Worm (Caenorhabditis elegans): Measurements from ENCODE around the gene cog-1.
A peak's percentile ranks its signal among the peaks of the same experiment; 100 is the strongest.

The cog-1 gene

DNA sequence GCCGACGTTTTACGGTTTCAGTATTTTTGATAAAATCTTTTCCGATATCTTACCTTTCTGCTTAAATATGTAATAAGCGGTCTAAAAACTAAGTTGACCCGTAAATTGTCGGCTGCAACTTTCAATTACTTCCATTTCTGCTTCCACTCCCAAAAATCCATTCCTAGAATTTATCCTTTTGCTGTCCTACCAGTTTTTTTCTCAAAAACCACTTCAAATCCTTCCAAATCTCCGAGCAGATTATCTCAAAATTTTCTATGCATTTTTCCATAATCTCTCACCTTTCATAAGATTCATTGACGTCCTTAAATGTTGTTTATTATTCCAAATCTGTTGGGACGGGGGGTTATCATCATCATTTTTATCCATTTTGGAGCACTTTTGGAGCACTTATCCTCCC lies 38.7 kb downstream of the cog-1 start:
- no peak for TF ChIP-seq akir-1 (GFP tag; optimal IDR thresholded peaks at IDR 0.05)
- no peak for TF ChIP-seq Y79H2A.3 (GFP tag; conservative IDR thresholded peaks at IDR 0.05)
- TF ChIP-seq F57C9.4 (tag; optimal IDR thresholded peaks at IDR 0.05), result no peak
- TF ChIP-seq ceh-79 (tag; optimal IDR thresholded peaks at IDR 0.05), result no peak
- TF ChIP-seq dox-1 (GFP tag; IDR thresholded peaks at IDR 0.05), result no peak
- TF ChIP-seq pbrm-1 (GFP tag; IDR thresholded peaks at IDR 0.05), result no peak
- TF ChIP-seq C06A6.2 (GFP tag; conservative IDR thresholded peaks at IDR 0.05), result no peak
- TF ChIP-seq efl-1 (GFP tag; optimal IDR thresholded peaks at IDR 0.05), result no peak
- TF ChIP-seq ceh-40 (GFP tag; IDR thresholded peaks at IDR 0.05), result no peak
- TF ChIP-seq let-607 (tag; optimal IDR thresholded peaks at IDR 0.05), result no peak
- no peak for TF ChIP-seq F22D6.2 (tag; optimal IDR thresholded peaks at IDR 0.05)
- no peak for TF ChIP-seq lir-1 (GFP tag; conservative IDR thresholded peaks at IDR 0.05)
- no peak for TF ChIP-seq him-1 (tag; optimal IDR thresholded peaks at IDR 0.05)
- no peak for TF ChIP-seq ceh-58 (GFP tag; IDR thresholded peaks at IDR 0.05)
- TF ChIP-seq hrde-1 (tag; optimal IDR thresholded peaks at IDR 0.05; ENCODE audit: borderline replicate concordance), result no peak
- no peak for TF ChIP-seq lag-1 (GFP tag; IDR thresholded peaks at IDR 0.05)
- no peak for TF ChIP-seq attf-5 (GFP tag; optimal IDR thresholded peaks at IDR 0.05)

DNA sequence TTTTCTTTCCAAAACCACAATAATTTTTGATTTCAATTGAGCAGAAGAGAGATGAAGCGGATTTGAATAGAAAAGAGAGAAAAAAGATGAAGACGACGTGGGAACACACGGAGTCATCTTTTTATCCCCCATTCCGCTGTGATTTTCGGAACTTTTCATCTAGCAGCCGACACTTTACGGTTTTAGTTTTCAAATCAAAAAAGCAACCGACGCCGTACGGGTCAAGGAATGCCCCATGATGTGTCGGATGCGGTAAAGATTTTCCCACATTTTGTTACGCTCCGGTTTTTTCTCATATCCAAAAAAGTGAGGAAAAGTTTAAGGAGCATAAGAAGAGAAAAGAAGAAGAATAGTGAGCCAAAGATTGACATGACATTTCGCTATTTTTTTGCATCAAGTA lies 43.2 kb downstream of the cog-1 start:
- TF ChIP-seq pbrm-1 (GFP tag; IDR thresholded peaks at IDR 0.05) (no peak), snpc-4 (GFP tag; optimal IDR thresholded peaks at IDR 0.05) (peak; percentile 50), snpc-4 (tag; optimal IDR thresholded peaks at IDR 0.05) (peak; percentile 56 to 79 (median 68)), Y67H2A.10 (GFP tag; conservative IDR thresholded peaks at IDR 0.05) (no peak), F57A8.1 (GFP tag; optimal IDR thresholded peaks at IDR 0.05) (no peak)

DNA sequence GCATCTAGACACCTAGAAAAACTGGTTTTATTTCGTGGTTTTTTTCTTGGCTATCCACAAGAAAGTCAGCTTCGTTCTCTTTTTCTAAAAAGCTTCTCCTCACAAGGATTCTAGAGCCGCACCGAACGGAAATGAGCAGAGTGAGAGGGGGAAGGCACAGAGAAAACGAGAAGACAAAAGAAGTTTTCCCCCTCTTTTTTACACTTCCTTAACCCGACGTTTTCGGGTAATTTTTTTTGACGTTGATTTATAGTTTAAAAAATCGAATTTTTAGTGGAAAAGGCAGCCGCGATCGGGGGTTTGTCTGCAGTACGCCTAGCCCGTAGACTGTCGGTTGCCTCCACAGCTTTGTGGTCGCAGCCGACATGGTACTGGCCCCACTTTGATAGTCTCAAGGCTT lies 44.3 kb downstream of the cog-1 start:
- TF ChIP-seq nhr-90 (tag; optimal IDR thresholded peaks at IDR 0.05), result no peak
- TF ChIP-seq zfh-2 (GFP tag; conservative IDR thresholded peaks at IDR 0.05), result 0 out of 2 replicates have a peak, but pooled peaks have one; percentile 20
- no peak for TF ChIP-seq nhr-179 (tag; optimal IDR thresholded peaks at IDR 0.05)
- TF ChIP-seq lag-1 (GFP tag; IDR thresholded peaks at IDR 0.05), result no peak
- no peak for TF ChIP-seq gei-17 (GFP tag; optimal IDR thresholded peaks at IDR 0.05)

DNA sequence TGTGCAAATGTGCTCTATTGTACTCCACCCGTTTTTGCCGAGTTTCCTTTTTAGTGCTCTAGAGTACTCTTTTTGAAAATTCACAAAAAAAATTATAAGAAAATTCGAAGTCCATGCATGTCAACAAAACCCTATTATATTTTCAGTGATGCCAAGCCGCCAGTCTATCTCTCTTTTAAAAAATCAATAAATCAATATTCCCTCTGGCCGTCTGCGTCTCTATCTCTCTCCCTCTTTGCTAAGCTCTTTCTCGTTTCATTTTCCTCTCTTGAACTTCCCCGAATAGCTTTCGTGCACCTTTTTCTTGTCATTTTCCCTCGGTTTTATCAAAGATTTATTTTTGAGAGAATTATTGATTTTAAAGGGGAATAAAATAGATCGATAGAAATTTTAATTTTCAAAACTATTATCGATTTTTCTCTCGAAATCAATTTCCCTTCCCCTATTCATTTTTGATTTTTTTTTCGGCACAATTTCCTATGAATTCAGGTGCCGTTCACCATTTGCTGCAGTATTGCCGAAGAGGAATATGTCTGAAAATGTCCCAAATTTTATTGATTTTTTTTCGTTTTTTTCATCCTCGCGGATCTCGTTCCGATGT lies 50.3 kb downstream of the cog-1 start:
- TF ChIP-seq B0019.2 (GFP tag; conservative IDR thresholded peaks at IDR 0.05) (no peak), lsy-27 (tag; optimal IDR thresholded peaks at IDR 0.05; ENCODE audit: borderline replicate concordance, insufficient read depth) (no peak), somi-1 (GFP tag; optimal IDR thresholded peaks at IDR 0.05) (no peak), nhr-120 (GFP tag; IDR thresholded peaks at IDR 0.05) (no peak), hmg-1.2 (GFP tag; IDR thresholded peaks at IDR 0.05) (no peak), madf-6 (GFP tag; IDR thresholded peaks at IDR 0.05) (no peak), hlh-26 (GFP tag; conservative IDR thresholded peaks at IDR 0.05) (no peak), bed-1 (GFP tag; IDR thresholded peaks at IDR 0.05) (no peak), F55B11.4 (tag; optimal IDR thresholded peaks at IDR 0.05; ENCODE audit: borderline replicate concordance, insufficient read depth) (no peak), attf-5 (GFP tag; optimal IDR thresholded peaks at IDR 0.05) (no peak), ztf-28 (GFP tag; IDR thresholded peaks at IDR 0.05) (no peak), K11D2.4 (GFP tag; IDR thresholded peaks at IDR 0.05) (no peak), sea-2 (GFP tag; IDR thresholded peaks at IDR 0.05) (no peak), rpc-1 (optimal IDR thresholded peaks at IDR 0.05) (no peak), rpc-1 (tag; optimal IDR thresholded peaks at IDR 0.05) (no peak), unc-62 (GFP tag; optimal IDR thresholded peaks at IDR 0.05) (no peak)

All from whole organism, young adult.